Fruit fly (Drosophila melanogaster): ENCODE measurements around the gene Eig71Ee.

Gene Eig71Ee

dm6 chr3L:15678284-15678683 is 22.5 kb upstream of the Eig71Ee start:
- no peak for TF ChIP-seq CG7045 (GFP tag; optimal IDR thresholded peaks at IDR 0.05)
- TF ChIP-seq Clk (GFP tag; optimal IDR thresholded peaks at IDR 0.05), result no peak
- no peak for TF ChIP-seq CG14711 (tag; optimal IDR thresholded peaks at IDR 0.05)
- TF ChIP-seq Hr96 (GFP tag; optimal IDR thresholded peaks at IDR 0.05), result no peak

dm6 chr3L:15677662-15678061 is 21.9 kb upstream of the Eig71Ee start:
- TF ChIP-seq bab1 (GFP tag; optimal IDR thresholded peaks at IDR 0.05), result no peak
- no peak for TF ChIP-seq CG5204 (GFP tag; optimal IDR thresholded peaks at IDR 0.05)
- TF ChIP-seq CG1620 (GFP tag; optimal IDR thresholded peaks at IDR 0.05), result no peak
- TF ChIP-seq cnc (optimal IDR thresholded peaks at IDR 0.05), result no peak

- no peak for TF ChIP-seq CG12768 (GFP tag; optimal IDR thresholded peaks at IDR 0.05)
- no peak for TF ChIP-seq CG5204 (GFP tag; optimal IDR thresholded peaks at IDR 0.05)
- no peak for TF ChIP-seq CG7101 (tag; optimal IDR thresholded peaks at IDR 0.05)
- TF ChIP-seq ovo (GFP tag; optimal IDR thresholded peaks at IDR 0.05), result no peak
- no peak for TF ChIP-seq Clk (GFP tag; optimal IDR thresholded peaks at IDR 0.05)
- no peak for TF ChIP-seq CG11617 (GFP tag; optimal IDR thresholded peaks at IDR 0.05)
- no peak for TF ChIP-seq CG33017 (tag; optimal IDR thresholded peaks at IDR 0.05)
- TF ChIP-seq cic (GFP tag; optimal IDR thresholded peaks at IDR 0.05), result no peak
Measured at dm6 chr3L:15675111-15675510, 19.3 kb upstream of the Eig71Ee start.

- TF ChIP-seq cnc (optimal IDR thresholded peaks at IDR 0.05), result no peak
- TF ChIP-seq kay (GFP tag; ENCODE audit: borderline replicate concordance), result no peak
- TF ChIP-seq tj (GFP tag; optimal IDR thresholded peaks at IDR 0.05), result no peak
- no peak for TF ChIP-seq pad (GFP tag; optimal IDR thresholded peaks at IDR 0.05)
- no peak for TF ChIP-seq cic (GFP tag; optimal IDR thresholded peaks at IDR 0.05)
- no peak for TF ChIP-seq toe (GFP tag; optimal IDR thresholded peaks at IDR 0.05)
- no peak for TF ChIP-seq Hr96 (GFP tag; optimal IDR thresholded peaks at IDR 0.05)
- no peak for TF ChIP-seq CG33017 (tag; optimal IDR thresholded peaks at IDR 0.05)
- no peak for TF ChIP-seq CG7101 (tag; optimal IDR thresholded peaks at IDR 0.05)
- no peak for TF ChIP-seq bab1 (GFP tag; optimal IDR thresholded peaks at IDR 0.05)
- TF ChIP-seq CG12768 (GFP tag; optimal IDR thresholded peaks at IDR 0.05), result no peak
- no peak for TF ChIP-seq CG5204 (GFP tag; optimal IDR thresholded peaks at IDR 0.05)
- TF ChIP-seq Clk (GFP tag; optimal IDR thresholded peaks at IDR 0.05), result no peak
- TF ChIP-seq CG14711 (tag; optimal IDR thresholded peaks at IDR 0.05), result no peak
- no peak for TF ChIP-seq CG1620 (GFP tag; optimal IDR thresholded peaks at IDR 0.05)
- no peak for TF ChIP-seq Mnt (GFP tag; optimal IDR thresholded peaks at IDR 0.05)
- no peak for TF ChIP-seq CG11617 (GFP tag; optimal IDR thresholded peaks at IDR 0.05)
- TF ChIP-seq ovo (GFP tag; optimal IDR thresholded peaks at IDR 0.05), result no peak
Measured at dm6 chr3L:15672800-15673199, 17.0 kb upstream of the Eig71Ee start.

- TF ChIP-seq tj (GFP tag; optimal IDR thresholded peaks at IDR 0.05) (no peak), CG12768 (GFP tag; optimal IDR thresholded peaks at IDR 0.05) (no peak), Hr96 (GFP tag; optimal IDR thresholded peaks at IDR 0.05) (no peak), Mnt (GFP tag; optimal IDR thresholded peaks at IDR 0.05) (no peak), CG14711 (tag; optimal IDR thresholded peaks at IDR 0.05) (no peak), cic (GFP tag; optimal IDR thresholded peaks at IDR 0.05) (no peak), cnc (optimal IDR thresholded peaks at IDR 0.05) (no peak), CG33017 (tag; optimal IDR thresholded peaks at IDR 0.05) (no peak), kay (GFP tag; ENCODE audit: borderline replicate concordance) (no peak), Crg-1 (GFP tag; optimal IDR thresholded peaks at IDR 0.05) (no peak), CG1620 (GFP tag; optimal IDR thresholded peaks at IDR 0.05) (no peak), bab1 (GFP tag; optimal IDR thresholded peaks at IDR 0.05) (no peak), toe (GFP tag; optimal IDR thresholded peaks at IDR 0.05) (no peak), pad (GFP tag; optimal IDR thresholded peaks at IDR 0.05) (no peak), CG11617 (GFP tag; optimal IDR thresholded peaks at IDR 0.05) (no peak), CG5204 (GFP tag; optimal IDR thresholded peaks at IDR 0.05) (no peak), ovo (GFP tag; optimal IDR thresholded peaks at IDR 0.05) (no peak), CG7045 (GFP tag; optimal IDR thresholded peaks at IDR 0.05) (no peak)
Measured at dm6 chr3L:15670455-15670854, 14.6 kb upstream of the Eig71Ee start.

- TF ChIP-seq kay (GFP tag; ENCODE audit: borderline replicate concordance), result no peak
- TF ChIP-seq pad (GFP tag; optimal IDR thresholded peaks at IDR 0.05), result no peak
- TF ChIP-seq CG12768 (GFP tag; optimal IDR thresholded peaks at IDR 0.05), result no peak
- no peak for TF ChIP-seq CG5204 (GFP tag; optimal IDR thresholded peaks at IDR 0.05)
- no peak for TF ChIP-seq CG1620 (GFP tag; optimal IDR thresholded peaks at IDR 0.05)
- TF ChIP-seq ovo (GFP tag; optimal IDR thresholded peaks at IDR 0.05), result no peak
- no peak for TF ChIP-seq cic (GFP tag; optimal IDR thresholded peaks at IDR 0.05)
- TF ChIP-seq tj (GFP tag; optimal IDR thresholded peaks at IDR 0.05), result no peak
- TF ChIP-seq CG7101 (tag; optimal IDR thresholded peaks at IDR 0.05), result no peak
- TF ChIP-seq CG7045 (GFP tag; optimal IDR thresholded peaks at IDR 0.05), result no peak
- no peak for TF ChIP-seq CG33017 (tag; optimal IDR thresholded peaks at IDR 0.05)
- TF ChIP-seq bab1 (GFP tag; optimal IDR thresholded peaks at IDR 0.05), result no peak
Measured at dm6 chr3L:15669939-15670338, 14.1 kb upstream of the Eig71Ee start.

dm6 chr3L:15665741-15666140 is 9.9 kb upstream of the Eig71Ee start:
- TF ChIP-seq cic (GFP tag; optimal IDR thresholded peaks at IDR 0.05) (no peak), CG1620 (GFP tag; optimal IDR thresholded peaks at IDR 0.05) (no peak), cnc (optimal IDR thresholded peaks at IDR 0.05) (no peak), CG5204 (GFP tag; optimal IDR thresholded peaks at IDR 0.05) (no peak), toe (GFP tag; optimal IDR thresholded peaks at IDR 0.05) (no peak), bab1 (GFP tag; optimal IDR thresholded peaks at IDR 0.05) (no peak), CG14711 (tag; optimal IDR thresholded peaks at IDR 0.05) (no peak), Crg-1 (GFP tag; optimal IDR thresholded peaks at IDR 0.05) (no peak), CG12768 (GFP tag; optimal IDR thresholded peaks at IDR 0.05) (no peak), tj (GFP tag; optimal IDR thresholded peaks at IDR 0.05) (no peak), CG11617 (GFP tag; optimal IDR thresholded peaks at IDR 0.05) (no peak), kay (GFP tag; ENCODE audit: borderline replicate concordance) (no peak), ovo (GFP tag; optimal IDR thresholded peaks at IDR 0.05) (no peak), pad (GFP tag; optimal IDR thresholded peaks at IDR 0.05) (no peak)
